Worm (Caenorhabditis elegans): ENCODE results near the gene Y54G2A.50.
A peak's percentile ranks its signal among the peaks of the same experiment; 100 is the strongest.

The Y54G2A.50 gene

DNA sequence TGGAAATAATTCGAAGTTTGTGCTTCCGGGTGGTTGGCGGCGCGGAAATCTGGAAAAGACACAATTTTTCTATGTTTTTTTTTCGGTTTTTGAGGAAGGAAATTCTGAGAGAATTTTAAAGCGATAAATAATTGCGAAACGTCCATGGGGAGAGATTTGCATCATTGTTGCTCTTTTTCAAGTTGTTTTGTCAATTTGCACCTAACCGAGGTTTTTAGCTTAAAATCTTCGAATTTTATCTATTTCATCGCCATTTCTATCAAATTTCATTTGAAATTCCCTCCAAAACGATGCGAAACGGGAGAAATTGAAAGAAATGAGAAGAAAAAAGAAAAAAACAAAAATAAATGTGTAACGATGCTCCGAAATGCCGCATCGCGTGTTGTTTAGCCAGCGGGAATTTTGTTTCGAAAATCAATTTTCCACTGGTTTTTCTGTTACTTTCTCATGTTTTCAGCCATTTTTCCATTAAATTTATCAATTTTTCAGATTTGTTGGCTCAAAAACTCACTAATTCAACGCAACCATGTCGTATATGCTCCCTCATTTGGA, 27.4 kb upstream of the Y54G2A.50 start, which contains the start of the genes nprt-1 and dib-1 (continued):
- TF ChIP-seq nhr-90 (tag; optimal IDR thresholded peaks at IDR 0.05; ENCODE audit: poor library complexity) (peak; percentile 37), alr-1 (tag; optimal IDR thresholded peaks at IDR 0.05; ENCODE audit: borderline replicate concordance) (no peak), sup-37 (GFP tag; optimal IDR thresholded peaks at IDR 0.05) (no peak), lsy-2 (tag; optimal IDR thresholded peaks at IDR 0.05) (peak; percentile 70 to 89), ceh-63 (GFP tag; optimal IDR thresholded peaks at IDR 0.05) (no peak), tlp-1 (tag; optimal IDR thresholded peaks at IDR 0.05) (no peak), ceh-82 (tag; optimal IDR thresholded peaks at IDR 0.05) (peak; percentile 34 to 49 (median 43)), sptf-1 (tag; optimal IDR thresholded peaks at IDR 0.05) (no peak), skn-1 (tag; optimal IDR thresholded peaks at IDR 0.05) (peak; percentile 71), pag-3 (tag; optimal IDR thresholded peaks at IDR 0.05; ENCODE audit: borderline replicate concordance, insufficient read depth) (no peak), blmp-1 (tag; optimal IDR thresholded peaks at IDR 0.05) (peak; percentile 59), ceh-90 (tag; optimal IDR thresholded peaks at IDR 0.05) (peak; percentile 8), hlh-4 (tag; optimal IDR thresholded peaks at IDR 0.05) (no peak), unc-98 (GFP tag; IDR thresholded peaks at IDR 0.05) (no peak), Y116A8C.19 (tag; optimal IDR thresholded peaks at IDR 0.05; ENCODE audit: borderline replicate concordance) (no peak), lin-14 (GFP tag; optimal IDR thresholded peaks at IDR 0.05) (peak; percentile 56), irx-1 (tag; optimal IDR thresholded peaks at IDR 0.05) (no peak), fos-1 (tag; optimal IDR thresholded peaks at IDR 0.05) (peak; percentile 20), unc-62 (GFP tag; optimal IDR thresholded peaks at IDR 0.05) (no peak), elt-3 (tag; optimal IDR thresholded peaks at IDR 0.05) (no peak), mdl-1 (tag; optimal IDR thresholded peaks at IDR 0.05) (peak in 1 of 2 experiments; percentile 16), zip-4 (GFP tag; optimal IDR thresholded peaks at IDR 0.05) (no peak), C34B4.2 (tag; optimal IDR thresholded peaks at IDR 0.05) (no peak), grh-1 (GFP tag; IDR thresholded peaks at IDR 0.05) (no peak), unc-130 (tag; optimal IDR thresholded peaks at IDR 0.05) (peak; percentile 28), nhr-12 (tag; optimal IDR thresholded peaks at IDR 0.05) (no peak), mep-1 (tag; optimal IDR thresholded peaks at IDR 0.05) (peak; percentile 60), nhr-84 (tag; optimal IDR thresholded peaks at IDR 0.05) (no peak), nhr-47 (tag; optimal IDR thresholded peaks at IDR 0.05) (peak; percentile 68), ztf-4 (tag; optimal IDR thresholded peaks at IDR 0.05) (no peak), sox-4 (tag; optimal IDR thresholded peaks at IDR 0.05) (no peak), F16B12.6 (tag; optimal IDR thresholded peaks at IDR 0.05) (peak; percentile 42), aly-2 (tag; optimal IDR thresholded peaks at IDR 0.05) (no peak), fkh-10 (GFP tag; optimal IDR thresholded peaks at IDR 0.05) (no peak), nhr-19 (GFP tag; conservative IDR thresholded peaks at IDR 0.05) (peak; percentile 54), fkh-8 (tag; optimal IDR thresholded peaks at IDR 0.05) (peak; percentile 6), pax-3 (tag; optimal IDR thresholded peaks at IDR 0.05) (no peak), efl-3 (GFP tag; optimal IDR thresholded peaks at IDR 0.05) (no peak), snu-23 (GFP tag; optimal IDR thresholded peaks at IDR 0.05) (peak; percentile 78), ama-1 (optimal IDR thresholded peaks at IDR 0.05) (no peak), snpc-4 (tag; optimal IDR thresholded peaks at IDR 0.05) (peak; percentile 25), mab-9 (GFP tag; IDR thresholded peaks at IDR 0.05) (no peak), ceh-88 (GFP tag; IDR thresholded peaks at IDR 0.05) (no peak), lir-3 (tag; optimal IDR thresholded peaks at IDR 0.05; ENCODE audit: poor library complexity) (no peak), swsn-7 (tag; optimal IDR thresholded peaks at IDR 0.05) (peak; percentile 51), isw-1 (GFP tag; IDR thresholded peaks at IDR 0.05) (peak; percentile 52), lin-15B (tag; optimal IDR thresholded peaks at IDR 0.05) (no peak), efl-1 (optimal IDR thresholded peaks at IDR 0.05) (peak; percentile 65 to 94), efl-1 (GFP tag; optimal IDR thresholded peaks at IDR 0.05 in 1 of 2) (peak; percentile 92 to 99), nhr-76 (tag; optimal IDR thresholded peaks at IDR 0.05) (no peak), egl-27 (tag; optimal IDR thresholded peaks at IDR 0.05) (no peak), ets-5 (GFP tag; IDR thresholded peaks at IDR 0.05) (no peak), nhr-85 (tag) (peak; percentile 63)

Measured in whole organism, L1 larva.